Fruit fly (Drosophila melanogaster): ENCODE results near the gene CG14042.

The CG14042 gene

dm6 chr2L:5059645-5060254 is 22.2 kb downstream of the CG14042 start, which contains the start of gene Rpn11 (continued):
- TF ChIP-seq gcm (GFP tag; optimal IDR thresholded peaks at IDR 0.05) (peak; percentile 36), tio (GFP tag; optimal IDR thresholded peaks at IDR 0.05) (peak; percentile 45), en (GFP tag; optimal IDR thresholded peaks at IDR 0.05) (no peak), Lhr (GFP tag; optimal IDR thresholded peaks at IDR 0.05) (peak; percentile 43), Nf-YA (GFP tag; IDR thresholded peaks at IDR 0.05) (no peak), vnd (GFP tag; IDR thresholded peaks at IDR 0.05; ENCODE audit: partially characterized antibody) (no peak), CG16813 (GFP tag; IDR thresholded peaks at IDR 0.05; ENCODE audit: partially characterized antibody) (peak; percentile 46; the same call in 1 of the 3 replicates), CG12236 (GFP tag; optimal IDR thresholded peaks at IDR 0.05) (no peak), Eip74EF (GFP tag; optimal IDR thresholded peaks at IDR 0.05) (peak in 1 of 2 experiments; percentile 37), E2f2 (GFP tag; IDR thresholded peaks at IDR 0.05) (peak; percentile 85), Fer2 (tag; optimal IDR thresholded peaks at IDR 0.05) (peak; percentile 41), CG1603 (tag; optimal IDR thresholded peaks at IDR 0.05) (peak; percentile 47), CG9609 (GFP tag; optimal IDR thresholded peaks at IDR 0.05) (no peak), Spps (tag; optimal IDR thresholded peaks at IDR 0.05) (peak; percentile 34), CG8924 (tag; optimal IDR thresholded peaks at IDR 0.05) (peak; percentile 77), CG4617 (GFP tag; optimal IDR thresholded peaks at IDR 0.05; ENCODE audit: borderline replicate concordance) (peak; percentile 54), CG1602 (GFP tag; optimal IDR thresholded peaks at IDR 0.05) (peak; percentile 67), Jarid2 (GFP tag; optimal IDR thresholded peaks at IDR 0.05) (no peak), Ssrp (tag; optimal IDR thresholded peaks at IDR 0.05) (peak; percentile 69), D (optimal IDR thresholded peaks at IDR 0.05) (no peak), D (GFP tag; optimal IDR thresholded peaks at IDR 0.05) (no peak), trh (GFP tag; optimal IDR thresholded peaks at IDR 0.05) (peak; percentile 36), zen (tag; optimal IDR thresholded peaks at IDR 0.05) (peak; percentile 30), gce (GFP tag; IDR thresholded peaks at IDR 0.05) (no peak), prd (optimal IDR thresholded peaks at IDR 0.05) (no peak), prd (GFP tag; IDR thresholded peaks at IDR 0.05) (peak; percentile 50), cwo (GFP tag; optimal IDR thresholded peaks at IDR 0.05) (peak; percentile 27), CG17802 (tag; optimal IDR thresholded peaks at IDR 0.05) (no peak), CG14441 (GFP tag; IDR thresholded peaks at IDR 0.05) (peak; percentile 14; the same call in 1 of the 2 replicates), Xrp1 (GFP tag; IDR thresholded peaks at IDR 0.05) (peak; percentile 38; the same call in 1 of the 2 replicates), stc (GFP tag; IDR thresholded peaks at IDR 0.05) (no peak), gfzf (GFP tag; optimal IDR thresholded peaks at IDR 0.05) (peak; percentile 3), yki (optimal IDR thresholded peaks at IDR 0.05) (no peak), run (tag; optimal IDR thresholded peaks at IDR 0.05) (no peak), CG34224 (GFP tag; IDR thresholded peaks at IDR 0.05; ENCODE audit: partially characterized antibody) (0 out of 3 replicates have a peak, but pooled peaks have one; percentile 42), CG12391 (tag; optimal IDR thresholded peaks at IDR 0.05) (peak; percentile 86), ATbp (GFP tag; optimal IDR thresholded peaks at IDR 0.05) (no peak), hkb (optimal IDR thresholded peaks at IDR 0.05) (no peak), hkb (GFP tag; IDR thresholded peaks at IDR 0.05) (no peak), hb (GFP tag; IDR thresholded peaks at IDR 0.05; ENCODE audit: partially characterized antibody) (no peak), Gsc (GFP tag; IDR thresholded peaks at IDR 0.05) (no peak), CG15601 (tag; optimal IDR thresholded peaks at IDR 0.05) (peak; percentile 56), zfh2 (GFP tag; optimal IDR thresholded peaks at IDR 0.05) (peak; percentile 36), Rfx (GFP tag; IDR thresholded peaks at IDR 0.05) (peak; percentile 52; the same call in 1 of the 2 replicates), dan (GFP tag; IDR thresholded peaks at IDR 0.05) (no peak), tin (GFP tag; optimal IDR thresholded peaks at IDR 0.05) (peak; percentile 56), CG2120 (GFP tag; optimal IDR thresholded peaks at IDR 0.05) (peak; percentile 68), insv (GFP tag; optimal IDR thresholded peaks at IDR 0.05) (no peak), Dref (GFP tag; IDR thresholded peaks at IDR 0.05) (peak; percentile 77), CG9932 (GFP tag; IDR thresholded peaks at IDR 0.05) (peak; percentile 63)
